Fruit fly (Drosophila melanogaster): ENCODE measurements around the gene CG6770.
A peak's percentile ranks its signal among the peaks of the same experiment; 100 is the strongest.

The CG6770 gene

dm6 chr2L:12055837-12056388 lies 10.0 kb upstream of the CG6770 start, which contains the start of the genes JhI-21, RpL7-like and CG34164 (continued):
- TF ChIP-seq sna (GFP tag; IDR thresholded peaks at IDR 0.05; ENCODE audit: partially characterized antibody) (peak; percentile 43; the same call in 1 of the 2 replicates), wek (GFP tag; optimal IDR thresholded peaks at IDR 0.05) (no peak), E2f2 (GFP tag; IDR thresholded peaks at IDR 0.05) (peak; percentile 98), CG14965 (GFP tag; optimal IDR thresholded peaks at IDR 0.05; ENCODE audit: borderline replicate concordance) (no peak), CG10654 (GFP tag; optimal IDR thresholded peaks at IDR 0.05) (no peak), CG2875 (GFP tag; optimal IDR thresholded peaks at IDR 0.05) (no peak), CG18011 (GFP tag; optimal IDR thresholded peaks at IDR 0.05) (no peak), CG13424 (tag; optimal IDR thresholded peaks at IDR 0.05) (no peak), scrt (GFP tag; optimal IDR thresholded peaks at IDR 0.05) (peak; percentile 97), croc (GFP tag; conservative IDR thresholded peaks at IDR 0.05) (no peak), CG7839 (tag; optimal IDR thresholded peaks at IDR 0.05) (no peak), Sin3A (optimal IDR thresholded peaks at IDR 0.05) (peak; percentile 43), Elba2 (GFP tag; optimal IDR thresholded peaks at IDR 0.05) (no peak), emc (GFP tag; optimal IDR thresholded peaks at IDR 0.05) (no peak), pan (optimal IDR thresholded peaks at IDR 0.05) (no peak), pan (GFP tag; optimal IDR thresholded peaks at IDR 0.05 in 1 of 2, IDR thresholded peaks at IDR 0.05 in 1 of 2) (no peak), cwo (GFP tag; optimal IDR thresholded peaks at IDR 0.05) (peak; percentile 71), lab (GFP tag; optimal IDR thresholded peaks at IDR 0.05) (no peak), CG1024 (GFP tag; IDR thresholded peaks at IDR 0.05) (peak; percentile 35; the same call in 1 of the 2 replicates), Atf3 (GFP tag; optimal IDR thresholded peaks at IDR 0.05) (no peak), fd102C (GFP tag; optimal IDR thresholded peaks at IDR 0.05) (no peak), Ets65A (GFP tag) (no peak), CG1832 (GFP tag; optimal IDR thresholded peaks at IDR 0.05) (no peak), CG15479 (GFP tag; optimal IDR thresholded peaks at IDR 0.05) (no peak), CG8089 (GFP tag; optimal IDR thresholded peaks at IDR 0.05) (no peak), CG17802 (tag; optimal IDR thresholded peaks at IDR 0.05) (no peak), gce (GFP tag; IDR thresholded peaks at IDR 0.05) (0 out of 3 replicates have a peak, but pooled peaks have one; percentile 31), unpg (GFP tag; optimal IDR thresholded peaks at IDR 0.05) (no peak), CG13123 (GFP tag; optimal IDR thresholded peaks at IDR 0.05) (no peak), CG12219 (GFP tag; optimal IDR thresholded peaks at IDR 0.05) (no peak), CG13894 (tag; optimal IDR thresholded peaks at IDR 0.05) (no peak), CG31365 (tag; optimal IDR thresholded peaks at IDR 0.05) (no peak), Dp (GFP tag; optimal IDR thresholded peaks at IDR 0.05) (peak; percentile 98), ERR (GFP tag; optimal IDR thresholded peaks at IDR 0.05) (no peak), hbn (GFP tag; IDR thresholded peaks at IDR 0.05; ENCODE audit: partially characterized antibody) (no peak; the same call in 1 of the 2 replicates), Usf (GFP tag; optimal IDR thresholded peaks at IDR 0.05) (no peak), Hr3 (GFP tag; optimal IDR thresholded peaks at IDR 0.05) (no peak), sqz (GFP tag; optimal IDR thresholded peaks at IDR 0.05) (peak; percentile 94), CG12391 (tag; optimal IDR thresholded peaks at IDR 0.05) (no peak), twi (tag; optimal IDR thresholded peaks at IDR 0.05) (no peak)

- TF ChIP-seq Med (GFP tag) (peak; percentile 14), Deaf1 (tag; optimal IDR thresholded peaks at IDR 0.05) (no peak), ham (GFP tag; IDR thresholded peaks at IDR 0.05) (no peak), CG31365 (tag; optimal IDR thresholded peaks at IDR 0.05) (no peak), CG3995 (GFP tag; optimal IDR thresholded peaks at IDR 0.05) (no peak), Rx (GFP tag; IDR thresholded peaks at IDR 0.05) (no peak), cas (GFP tag; IDR thresholded peaks at IDR 0.05) (no peak), CG18764 (GFP tag; optimal IDR thresholded peaks at IDR 0.05) (no peak), Hmx (GFP tag; optimal IDR thresholded peaks at IDR 0.05) (no peak), dm (GFP tag; optimal IDR thresholded peaks at IDR 0.05) (no peak), Hr51 (GFP tag; optimal IDR thresholded peaks at IDR 0.05) (no peak), Sry-β (GFP tag; optimal IDR thresholded peaks at IDR 0.05) (no peak), Poxn (GFP tag; IDR thresholded peaks at IDR 0.05) (no peak), CG10274 (GFP tag; optimal IDR thresholded peaks at IDR 0.05) (no peak), scrt (GFP tag; optimal IDR thresholded peaks at IDR 0.05) (peak; percentile 97)
Measured at dm6 chr2L:12053365-12053764, 7.4 kb upstream of the CG6770 start.
